Worm (Caenorhabditis elegans) whole organism, L1 larva: ENCODE results near the gene nep-1.

ENCODE experiments used
- C16A3.4 ChIP-seq: fragments of 150-350 bp; optimal IDR thresholded peaks from 2 replicates; lab custom pipeline; 2014; ENCODE audit warnings: missing biosample characterization, missing genetic modification characterization
- F16B12.6 ChIP-seq: fragments of 150-350 bp; optimal IDR thresholded peaks from 2 replicates; lab custom pipeline; 2014; ENCODE audit warnings: missing biosample characterization, missing genetic modification characterization
- alr-1 ChIP-seq: fragments of 200-800 bp; sonication (Bioruptor generic); optimal IDR thresholded peaks from 2 replicates; lab custom pipeline; 2018; ENCODE audit warnings: borderline replicate concordance, mild to moderate bottlenecking, missing genetic modification characterization, missing compliant biosample characterization
- aly-2 ChIP-seq: fragments of 150-350 bp; optimal IDR thresholded peaks from 2 replicates; lab custom pipeline; 2014; ENCODE audit warnings: missing biosample characterization, missing genetic modification characterization
- ama-1 ChIP-seq: fragments of 150-350 bp; optimal IDR thresholded peaks from 2 replicates; lab custom pipeline; 2014
- blmp-1 ChIP-seq: fragments of 150-350 bp; optimal IDR thresholded peaks from 2 replicates; lab custom pipeline; 2014; ENCODE audit warnings: missing biosample characterization, missing genetic modification characterization
- ceh-63 ChIP-seq: fragments of 200-800 bp; sonication (Bioruptor generic); optimal IDR thresholded peaks from 2 replicates; lab custom pipeline; 2018; ENCODE audit warnings: mild to moderate bottlenecking, missing genetic modification characterization, missing compliant biosample characterization
- ceh-88 ChIP-seq: fragments of 200-800 bp; sonication (Bioruptor generic); IDR thresholded peaks from 2 replicates; pipeline ENCODE4 v1.3.6; 2022; ENCODE audit warnings: missing genetic modification characterization, missing compliant biosample characterization
- ceh-90 ChIP-seq: sonication (generic microtip); optimal IDR thresholded peaks from 2 replicates; lab custom pipeline; 2016; ENCODE audit warnings: missing genetic modification characterization, missing compliant biosample characterization
- ces-1 ChIP-seq: fragments of 150-350 bp; optimal IDR thresholded peaks from 2 replicates; lab custom pipeline; 2014; ENCODE audit warnings: missing biosample characterization, missing genetic modification reagents, missing genetic modification characterization
- efl-1 ChIP-seq, 4 experiments: fragments of 150-350 bp; optimal IDR thresholded peaks in 3 of 4; peaks in 1 of 4; 1 replicate in 1 of 4; 2 replicates in 3 of 4; lab custom pipeline; 2014; ENCODE audit warnings: missing biosample characterization in 2 of 4, missing genetic modification characterization in 2 of 4, missing genetic modification reagents in 2 of 4
- efl-3 ChIP-seq: fragments of 200-800 bp; sonication (Bioruptor generic); optimal IDR thresholded peaks from 2 replicates; lab custom pipeline; 2018; ENCODE audit warnings: mild to moderate bottlenecking, missing genetic modification characterization, missing compliant biosample characterization
- egl-13 ChIP-seq: sonication (generic microtip); optimal IDR thresholded peaks from 2 replicates; lab custom pipeline; 2016; ENCODE audit warnings: missing genotype, missing genetic modification reagents, missing genetic modification characterization, missing compliant biosample characterization
- elt-2 ChIP-seq: sonication (generic microtip); optimal IDR thresholded peaks from 2 replicates; lab custom pipeline; 2016; ENCODE audit warnings: missing genetic modification characterization, mild to moderate bottlenecking, inconsistent platforms, missing compliant biosample characterization, missing genetic modification reagents
- elt-3 ChIP-seq, 6 experiments: fragments of 150-350 bp in 1 of 6; sonication (generic microtip); optimal IDR thresholded peaks; 2 replicates each; lab custom pipeline; 2017 to 2018; ENCODE audit warnings: missing biosample characterization in 6 of 6, missing genetic modification characterization in 6 of 6, inconsistent platforms in 1 of 6
- ets-5 ChIP-seq: fragments of 200-800 bp; sonication (Bioruptor generic); IDR thresholded peaks from 2 replicates; pipeline ENCODE4 v1.3.6; 2022; ENCODE audit warnings: missing genetic modification characterization, missing compliant biosample characterization
- fkh-10 ChIP-seq: sonication (generic microtip); optimal IDR thresholded peaks from 2 replicates; lab custom pipeline; 2017; ENCODE audit warnings: missing biosample characterization, missing genetic modification reagents, missing genetic modification characterization
- fkh-4 ChIP-seq: sonication (generic microtip); optimal IDR thresholded peaks from 2 replicates; lab custom pipeline; 2016; ENCODE audit warnings: missing compliant biosample characterization, missing genetic modification characterization, borderline replicate concordance
- hlh-17 ChIP-seq: fragments of 200-800 bp; sonication (Bioruptor generic); optimal IDR thresholded peaks from 2 replicates; lab custom pipeline; 2018; ENCODE audit warnings: missing genetic modification characterization, mild to moderate bottlenecking, missing compliant biosample characterization, moderate library complexity, borderline replicate concordance
- irx-1 ChIP-seq: sonication (generic microtip); optimal IDR thresholded peaks from 2 replicates; lab custom pipeline; 2016; ENCODE audit warnings: missing genetic modification characterization, missing compliant biosample characterization
- isw-1 ChIP-seq: fragments of 200-800 bp; sonication (Bioruptor generic); IDR thresholded peaks from 2 replicates; pipeline ENCODE4 v1.3.6; 2022; ENCODE audit warnings: missing genetic modification characterization, missing compliant biosample characterization
- jun-1 ChIP-seq: fragments of 150-350 bp; optimal IDR thresholded peaks from 2 replicates; lab custom pipeline; 2014; ENCODE audit warnings: missing biosample characterization, missing genetic modification reagents, missing genetic modification characterization
- lin-13 ChIP-seq: fragments of 150-350 bp; optimal IDR thresholded peaks from 2 replicates; lab custom pipeline; 2014; ENCODE audit warnings: missing biosample characterization, missing genetic modification reagents, missing genetic modification characterization
- lin-14 ChIP-seq: fragments of 200-800 bp; sonication (Bioruptor generic); optimal IDR thresholded peaks from 2 replicates; lab custom pipeline; 2018; ENCODE audit warnings: mild to moderate bottlenecking, missing genetic modification characterization, moderate library complexity, missing compliant biosample characterization
- lin-35 ChIP-seq, 2 experiments: fragments of 150-350 bp; optimal IDR thresholded peaks; 2 replicates each; lab custom pipeline; 2014; ENCODE audit warnings: missing biosample characterization in 2 of 2, missing genetic modification characterization in 2 of 2, missing genetic modification reagents in 2 of 2
- lin-39 ChIP-seq: fragments of 150-350 bp; optimal IDR thresholded peaks from 2 replicates; lab custom pipeline; 2014; ENCODE audit warnings: missing biosample characterization, missing genetic modification reagents, missing genetic modification characterization
- lsy-2 ChIP-seq, 2 experiments: fragments of 150-350 bp; optimal IDR thresholded peaks; 2 replicates each; lab custom pipeline; 2014; ENCODE audit warnings: missing biosample characterization in 2 of 2, missing genetic modification characterization in 2 of 2
- mab-9 ChIP-seq: fragments of 200-800 bp; sonication (Bioruptor generic); IDR thresholded peaks from 2 replicates; pipeline ENCODE4 v1.3.6; 2022; ENCODE audit warnings: missing genetic modification reagents, missing genetic modification characterization, missing compliant biosample characterization
- mdl-1 ChIP-seq, 2 experiments: fragments of 150-350 bp; optimal IDR thresholded peaks; 2 replicates each; lab custom pipeline; 2014 to 2017; ENCODE audit warnings: missing biosample characterization in 2 of 2, missing genetic modification characterization in 2 of 2, inconsistent platforms in 1 of 2
- mef-2 ChIP-seq: fragments of 150-350 bp; optimal IDR thresholded peaks from 2 replicates; lab custom pipeline; 2014; ENCODE audit warnings: missing biosample characterization, missing genetic modification characterization
- mep-1 ChIP-seq: fragments of 150-350 bp; optimal IDR thresholded peaks from 2 replicates; lab custom pipeline; 2014; ENCODE audit warnings: missing biosample characterization, missing genetic modification characterization
- nhr-11 ChIP-seq: fragments of 150-350 bp; optimal IDR thresholded peaks from 2 replicates; lab custom pipeline; 2014; ENCODE audit warnings: missing biosample characterization, missing genetic modification characterization
- nhr-12 ChIP-seq: sonication (generic microtip); optimal IDR thresholded peaks from 2 replicates; lab custom pipeline; 2017; ENCODE audit warnings: missing biosample characterization, missing genetic modification characterization
- nhr-20 ChIP-seq: sonication (generic microtip); optimal IDR thresholded peaks from 2 replicates; lab custom pipeline; 2016; ENCODE audit warnings: mild to moderate bottlenecking, missing genetic modification characterization, missing compliant biosample characterization
- nhr-237 ChIP-seq: fragments of 150-350 bp; optimal IDR thresholded peaks from 2 replicates; lab custom pipeline; 2014; ENCODE audit warnings: missing biosample characterization, missing genetic modification characterization
- nhr-28 ChIP-seq: fragments of 150-350 bp; optimal IDR thresholded peaks from 2 replicates; lab custom pipeline; 2014; ENCODE audit warnings: missing biosample characterization, missing genetic modification characterization
- nhr-47 ChIP-seq: sonication (generic microtip); optimal IDR thresholded peaks from 2 replicates; lab custom pipeline; 2016; ENCODE audit warnings: mild to moderate bottlenecking, missing genetic modification characterization, moderate library complexity, missing compliant biosample characterization
- nhr-71 ChIP-seq: sonication (generic microtip); optimal IDR thresholded peaks from 2 replicates; lab custom pipeline; 2016; ENCODE audit warnings: mild to moderate bottlenecking, missing genetic modification characterization, moderate library complexity, missing compliant biosample characterization
- nhr-84 ChIP-seq: sonication (generic microtip); optimal IDR thresholded peaks from 2 replicates; lab custom pipeline; 2017; ENCODE audit warnings: missing biosample characterization, missing genetic modification characterization
- nhr-85 ChIP-seq: sonication (generic microtip); peaks from one replicate; lab custom pipeline; 2016; ENCODE audit warnings: missing genetic modification characterization, inconsistent platforms, missing compliant biosample characterization
- nhr-90 ChIP-seq: sonication (generic microtip); optimal IDR thresholded peaks from 2 replicates; lab custom pipeline; 2016; ENCODE audit warnings: mild to moderate bottlenecking, missing genetic modification characterization, missing compliant biosample characterization; ENCODE audit not compliant: poor library complexity
- pag-3 ChIP-seq: sonication (generic microtip); optimal IDR thresholded peaks from 2 replicates; lab custom pipeline; 2017; ENCODE audit warnings: missing genetic modification characterization, mild to moderate bottlenecking, missing compliant biosample characterization, antibody characterized with exemption, borderline replicate concordance; ENCODE audit not compliant: insufficient read depth
- pqm-1 ChIP-seq: sonication (generic microtip); optimal IDR thresholded peaks from 3 replicates; lab custom pipeline; 2017; ENCODE audit warnings: missing biosample characterization, missing genetic modification characterization
- rnt-1 ChIP-seq: sonication (generic microtip); optimal IDR thresholded peaks from 2 replicates; lab custom pipeline; 2016; ENCODE audit warnings: mild to moderate bottlenecking, missing genetic modification characterization, moderate library complexity, missing compliant biosample characterization
- skn-1 ChIP-seq: fragments of 150-350 bp; optimal IDR thresholded peaks from 2 replicates; lab custom pipeline; 2014; ENCODE audit warnings: missing biosample characterization, missing genetic modification characterization
- sptf-1 ChIP-seq: fragments of 150-350 bp; optimal IDR thresholded peaks from 2 replicates; lab custom pipeline; 2014; ENCODE audit warnings: missing biosample characterization, missing genetic modification characterization
- swsn-7 ChIP-seq: sonication (generic microtip); optimal IDR thresholded peaks from 2 replicates; lab custom pipeline; 2016; ENCODE audit warnings: missing genetic modification characterization, missing compliant biosample characterization
- tbx-2 ChIP-seq: sonication (generic microtip); optimal IDR thresholded peaks from 2 replicates; lab custom pipeline; 2016; ENCODE audit warnings: missing genetic modification characterization, missing compliant biosample characterization
- unc-62 ChIP-seq: fragments of 150-350 bp; optimal IDR thresholded peaks from 2 replicates; lab custom pipeline; 2014; ENCODE audit warnings: missing biosample characterization, missing genetic modification reagents, missing genetic modification characterization
- unc-98 ChIP-seq: fragments of 200-800 bp; sonication (Bioruptor generic); IDR thresholded peaks from 2 replicates; pipeline ENCODE4 v1.3.6; 2022; ENCODE audit warnings: missing genetic modification characterization, missing compliant biosample characterization
- vab-15 ChIP-seq: sonication (generic microtip); optimal IDR thresholded peaks from 2 replicates; lab custom pipeline; 2017; ENCODE audit warnings: missing genotype, mild to moderate bottlenecking, missing genetic modification characterization, missing compliant biosample characterization
- xbp-1 ChIP-seq: sonication (generic microtip); optimal IDR thresholded peaks from 2 replicates; lab custom pipeline; 2016; ENCODE audit warnings: missing genetic modification characterization, missing compliant biosample characterization
- ztf-11 ChIP-seq, 2 experiments: sonication (generic microtip); optimal IDR thresholded peaks; 2 replicates each; lab custom pipeline; 2016 to 2017; ENCODE audit warnings: missing genetic modification characterization in 2 of 2, missing biosample characterization in 1 of 2, missing compliant biosample characterization in 1 of 2

nep-1 gene

ce11 chrII:11632689-11633088 lies 24.3 kb downstream of the nep-1 start (continued):
- no peak for TF ChIP-seq efl-3
- no peak for TF ChIP-seq ces-1 (GFP tag; lab: Kevin White, UChicago)
- TF ChIP-seq nhr-28: no peak
- peak; percentile 53 for TF ChIP-seq swsn-7 (tag; lab: Kevin White, UChicago)
- no peak for TF ChIP-seq ceh-63 (GFP tag; lab: Kevin White, UChicago)
- TF ChIP-seq egl-13 (tag; lab: Kevin White, UChicago): no peak
- no peak for TF ChIP-seq fkh-4 (tag; lab: Kevin White, UChicago)
- peak; percentile 18 for TF ChIP-seq lin-13 (GFP tag; lab: Kevin White, UChicago)
- TF ChIP-seq lsy-2 (tag; optimal IDR thresholded peaks at IDR 0.05; lab: Kevin White, UChicago): peak; percentile 15 to 57
- no peak for TF ChIP-seq F16B12.6 (tag; lab: Kevin White, UChicago)
- no peak for TF ChIP-seq elt-2
- no peak for TF ChIP-seq vab-15 (tag; lab: Kevin White, UChicago)
- no peak for TF ChIP-seq irx-1 (tag; lab: Kevin White, UChicago)
- TF ChIP-seq C16A3.4 (tag; lab: Kevin White, UChicago): peak; percentile 17
- no peak for TF ChIP-seq unc-62
- no peak for TF ChIP-seq nhr-237 (tag; lab: Kevin White, UChicago)
- no peak for TF ChIP-seq fkh-10 (GFP tag; lab: Kevin White, UChicago)
- TF ChIP-seq nhr-12 (tag; lab: Kevin White, UChicago): no peak
- TF ChIP-seq isw-1 (GFP tag; lab: Robert Waterston, UW): no peak
- peak; percentile 59 for TF ChIP-seq blmp-1
- TF ChIP-seq sptf-1 (tag; lab: Kevin White, UChicago): no peak
- TF ChIP-seq nhr-11 (tag; lab: Kevin White, UChicago): no peak
- no peak for TF ChIP-seq ztf-11 (tag; optimal IDR thresholded peaks at IDR 0.05; lab: Kevin White, UChicago)
- no peak for TF ChIP-seq ceh-88 (GFP tag; lab: Robert Waterston, UW)
- TF ChIP-seq aly-2 (tag; lab: Kevin White, UChicago): no peak
- TF ChIP-seq alr-1 (tag; lab: Kevin White, UChicago): no peak
- no peak for TF ChIP-seq hlh-17 (GFP tag; lab: Kevin White, UChicago)
- TF ChIP-seq nhr-84 (tag; lab: Kevin White, UChicago): no peak
- peak; percentile 71 for TF ChIP-seq nhr-71 (tag; lab: Kevin White, UChicago)
- peak; percentile 34 to 51 for TF ChIP-seq efl-1 (optimal IDR thresholded peaks at IDR 0.05; lab: Kevin White, UChicago)
- peak in 1 of 2 experiments; percentile 4 for TF ChIP-seq efl-1 (GFP tag; optimal IDR thresholded peaks at IDR 0.05 in 1 of 2; lab: Kevin White, UChicago)
- TF ChIP-seq mef-2 (tag; lab: Kevin White, UChicago): no peak
- no peak for TF ChIP-seq pqm-1 (tag; lab: Kevin White, UChicago)
- no peak for TF ChIP-seq pag-3 (tag; lab: Kevin White, UChicago)
- TF ChIP-seq elt-3 (tag; optimal IDR thresholded peaks at IDR 0.05; lab: Kevin White, UChicago): peak in 3 of 6 experiments; percentile 47 to 51 (median 49)
- TF ChIP-seq ceh-90 (tag; lab: Kevin White, UChicago): no peak
- TF ChIP-seq nhr-90 (tag; lab: Kevin White, UChicago): peak; percentile 25
- peak in 1 of 2 experiments; percentile 33 for TF ChIP-seq mdl-1 (tag; optimal IDR thresholded peaks at IDR 0.05; lab: Kevin White, UChicago)
- TF ChIP-seq lin-39 (tag; lab: Kevin White, UChicago): no peak
- peak; percentile 49 for TF ChIP-seq nhr-20 (tag; lab: Kevin White, UChicago)
- peak; percentile 44 for TF ChIP-seq skn-1 (tag; lab: Kevin White, UChicago)
- peak; percentile 86 for TF ChIP-seq nhr-85 (tag; lab: Kevin White, UChicago)
- peak; percentile 49 for TF ChIP-seq rnt-1 (tag; lab: Kevin White, UChicago)
- TF ChIP-seq nhr-47: peak; percentile 60
- TF ChIP-seq tbx-2 (tag; lab: Kevin White, UChicago): peak; percentile 48
- peak; percentile 86 for TF ChIP-seq lin-14 (GFP tag; lab: Kevin White, UChicago)
- TF ChIP-seq unc-98 (GFP tag; lab: Robert Waterston, UW): no peak
- TF ChIP-seq mep-1: peak; percentile 16
- no peak for TF ChIP-seq mab-9 (GFP tag; lab: Robert Waterston, UW)
- no peak for TF ChIP-seq ets-5 (GFP tag; lab: Robert Waterston, UW)
- TF ChIP-seq ama-1: no peak
- peak; percentile 15 for TF ChIP-seq jun-1 (tag; lab: Kevin White, UChicago)
- TF ChIP-seq lin-35 (GFP tag; optimal IDR thresholded peaks at IDR 0.05; lab: Kevin White, UChicago): peak; percentile 38 to 42
- TF ChIP-seq xbp-1 (tag; lab: Kevin White, UChicago): peak; percentile 29
